Worm (Caenorhabditis elegans) whole organism, L1 larva: ENCODE measurements around the gene T10C6.6.

ENCODE experiments used
- dpl-1 ChIP-seq, 3 experiments: fragments of 150-350 bp in 2 of 3; sonication (generic microtip) in 1 of 3; optimal IDR thresholded peaks; 2 replicates each; lab custom pipeline; 2014 to 2017; ENCODE audit warnings: missing biosample characterization in 3 of 3, missing genetic modification characterization in 3 of 3, missing genetic modification reagents in 3 of 3
- egl-13 ChIP-seq: sonication (generic microtip); optimal IDR thresholded peaks from 2 replicates; lab custom pipeline; 2016; ENCODE audit warnings: missing genotype, missing genetic modification reagents, missing genetic modification characterization, missing compliant biosample characterization
- fkh-10 ChIP-seq: sonication (generic microtip); optimal IDR thresholded peaks from 2 replicates; lab custom pipeline; 2017; ENCODE audit warnings: missing biosample characterization, missing genetic modification reagents, missing genetic modification characterization
- hlh-17 ChIP-seq: fragments of 200-800 bp; sonication (Bioruptor generic); optimal IDR thresholded peaks from 2 replicates; lab custom pipeline; 2018; ENCODE audit warnings: missing genetic modification characterization, mild to moderate bottlenecking, missing compliant biosample characterization, moderate library complexity, borderline replicate concordance
- lin-13 ChIP-seq: fragments of 150-350 bp; optimal IDR thresholded peaks from 2 replicates; lab custom pipeline; 2014; ENCODE audit warnings: missing biosample characterization, missing genetic modification reagents, missing genetic modification characterization
- nhr-237 ChIP-seq: fragments of 150-350 bp; optimal IDR thresholded peaks from 2 replicates; lab custom pipeline; 2014; ENCODE audit warnings: missing biosample characterization, missing genetic modification characterization
- sox-4 ChIP-seq: sonication (generic microtip); optimal IDR thresholded peaks from 2 replicates; lab custom pipeline; 2016; ENCODE audit warnings: missing genetic modification characterization, missing compliant biosample characterization
- tbx-2 ChIP-seq: sonication (generic microtip); optimal IDR thresholded peaks from 2 replicates; lab custom pipeline; 2016; ENCODE audit warnings: missing genetic modification characterization, missing compliant biosample characterization
- unc-98 ChIP-seq: fragments of 200-800 bp; sonication (Bioruptor generic); IDR thresholded peaks from 2 replicates; pipeline ENCODE4 v1.3.6; 2022; ENCODE audit warnings: missing genetic modification characterization, missing compliant biosample characterization
- zag-1 ChIP-seq: fragments of 150-350 bp; optimal IDR thresholded peaks from 2 replicates; lab custom pipeline; 2014; ENCODE audit warnings: missing biosample characterization, missing genetic modification characterization

ce11 chrV:16007505-16007904, 16.6 kb upstream of the T10C6.6 start, which contains the start of gene str-231:
- TF ChIP-seq tbx-2 (tag; lab: Kevin White, UChicago): no peak
- TF ChIP-seq lin-13 (GFP tag; lab: Kevin White, UChicago): no peak
- TF ChIP-seq sox-4 (tag; lab: Kevin White, UChicago): no peak
- TF ChIP-seq unc-98 (GFP tag; lab: Robert Waterston, UW): no peak
- no peak for TF ChIP-seq hlh-17 (GFP tag; lab: Kevin White, UChicago)
- no peak for TF ChIP-seq egl-13
- TF ChIP-seq dpl-1 (GFP tag; optimal IDR thresholded peaks at IDR 0.05; lab: Kevin White, UChicago): no peak
- TF ChIP-seq fkh-10 (GFP tag; lab: Kevin White, UChicago): no peak
- TF ChIP-seq zag-1 (tag; lab: Kevin White, UChicago): no peak
- no peak for TF ChIP-seq nhr-237 (tag; lab: Kevin White, UChicago)
